Fruit fly (Drosophila melanogaster) whole organism, embryonic: ENCODE results near the gene CG15282.

Experiments used
- ATbp ChIP-seq: fragments of 200-800 bp; sonication (Bioruptor generic); optimal IDR thresholded peaks from 2 replicates; lab custom pipeline; 2017; ENCODE audit warnings: missing biosample characterization, mild to moderate bottlenecking, missing genetic modification characterization, missing genetic modification reagents
- Adf1 ChIP-seq: fragments of 200-800 bp; sonication (Bioruptor generic); IDR thresholded peaks from 2 replicates; pipeline ENCODE4 v1.3.6; 2022; ENCODE audit warnings: missing biosample characterization, missing genetic modification characterization
- Awh ChIP-seq: fragments of 200-800 bp; sonication (Bioruptor generic); IDR thresholded peaks from 2 replicates; pipeline ENCODE4, ENCODE4 v1.3.6; 2022; ENCODE audit warnings: missing biosample characterization, missing genetic modification characterization
- Bdp1 ChIP-seq: fragments of 200-800 bp; sonication (Bioruptor generic); optimal IDR thresholded peaks from 3 replicates; lab custom pipeline; 2016; ENCODE audit warnings: missing biosample characterization, missing genetic modification characterization
- C15 ChIP-seq: fragments of 200-800 bp; sonication (Bioruptor generic); IDR thresholded peaks from 3 replicates; pipeline ENCODE4 v1.3.6; 2022; ENCODE audit warnings: missing biosample characterization, missing genetic modification characterization
- CG10366 ChIP-seq: fragments of 200-800 bp; sonication (Bioruptor generic); IDR thresholded peaks from 2 replicates; pipeline ENCODE4 v1.3.6; 2022; ENCODE audit warnings: missing biosample characterization, missing genetic modification characterization
- CG11398 ChIP-seq: fragments of 200-800 bp; sonication (Bioruptor generic); optimal IDR thresholded peaks from 2 replicates; lab custom pipeline; 2016; ENCODE audit warnings: missing biosample characterization, missing genetic modification characterization
- CG12659 ChIP-seq: fragments of 200-800 bp; sonication (Bioruptor generic); optimal IDR thresholded peaks from 3 replicates; lab custom pipeline; 2017; ENCODE audit warnings: mild to moderate bottlenecking, missing biosample characterization, missing genetic modification reagents, missing genetic modification characterization
- CG13296 ChIP-seq: fragments of 200-800 bp; sonication (Bioruptor generic); optimal IDR thresholded peaks from 3 replicates; lab custom pipeline; 2018; ENCODE audit warnings: missing biosample characterization, mild to moderate bottlenecking, missing genetic modification characterization
- CG16813 ChIP-seq: fragments of 200-800 bp; sonication (Bioruptor generic); IDR thresholded peaks from 3 replicates; pipeline ENCODE4 v1.3.6; 2022; ENCODE audit warnings: missing biosample characterization, missing genetic modification characterization; ENCODE audit not compliant: partially characterized antibody
- CG17186 ChIP-seq: fragments of 200-800 bp; sonication (Bioruptor generic); optimal IDR thresholded peaks from 3 replicates; lab custom pipeline; 2017; ENCODE audit warnings: missing biosample characterization, missing genetic modification reagents, missing genetic modification characterization
- CG18011 ChIP-seq: fragments of 200-800 bp; sonication (Bioruptor generic); optimal IDR thresholded peaks from 2 replicates; lab custom pipeline; 2017; ENCODE audit warnings: missing biosample characterization, missing genetic modification characterization, mild to moderate bottlenecking, moderate library complexity, missing genotype
- CG2875 ChIP-seq: fragments of 200-800 bp; sonication (Bioruptor generic); optimal IDR thresholded peaks from 2 replicates; lab custom pipeline; 2017; ENCODE audit warnings: missing biosample characterization, mild to moderate bottlenecking, missing genetic modification characterization, missing genetic modification reagents
- CG31441 ChIP-seq: fragments of 200-800 bp; sonication (Bioruptor generic); IDR thresholded peaks from 2 replicates; pipeline ENCODE4 v1.3.6; 2022; ENCODE audit warnings: missing biosample characterization, missing genetic modification characterization
- CG32532 ChIP-seq: fragments of 200-800 bp; sonication (Bioruptor generic); IDR thresholded peaks from 2 replicates; pipeline ENCODE4 v1.3.6; 2022; ENCODE audit warnings: missing biosample characterization, missing genetic modification characterization
- CG4404 ChIP-seq: fragments of 200-800 bp; sonication (Bioruptor generic); IDR thresholded peaks from 2 replicates; pipeline ENCODE4 v1.3.6; 2022; ENCODE audit warnings: missing biosample characterization, missing genetic modification characterization
- CG7271 ChIP-seq: fragments of 200-800 bp; sonication (Bioruptor generic); optimal IDR thresholded peaks from 2 replicates; lab custom pipeline; 2018; ENCODE audit warnings: missing biosample characterization, mild to moderate bottlenecking, missing genetic modification characterization, moderate library complexity
- CG8359 ChIP-seq: fragments of 200-800 bp; sonication (Bioruptor generic); optimal IDR thresholded peaks from 2 replicates; lab custom pipeline; 2017; ENCODE audit warnings: missing biosample characterization, mild to moderate bottlenecking, missing genetic modification characterization, borderline replicate concordance
- CG8388 ChIP-seq: fragments of 200-800 bp; sonication (Bioruptor generic); optimal IDR thresholded peaks from 2 replicates; lab custom pipeline; 2019; ENCODE audit warnings: missing biosample characterization, mild to moderate bottlenecking, missing genetic modification characterization, moderate library complexity
- CTCF ChIP-seq: fragments of 200-800 bp; sonication (Bioruptor generic); optimal IDR thresholded peaks from 2 replicates; lab custom pipeline; 2017; ENCODE audit warnings: missing biosample characterization, mild to moderate bottlenecking, missing genetic modification characterization, moderate library complexity
- Camta ChIP-seq: fragments of 200-800 bp; sonication (Bioruptor generic); optimal IDR thresholded peaks from 2 replicates; lab custom pipeline; 2016; ENCODE audit warnings: missing biosample characterization, missing genetic modification characterization
- CoRest ChIP-seq: fragments of 200-800 bp; sonication (Bioruptor generic); optimal IDR thresholded peaks from 3 replicates; lab custom pipeline; 2018; ENCODE audit warnings: missing biosample characterization, mild to moderate bottlenecking, missing genetic modification characterization, moderate library complexity
- Drgx ChIP-seq: fragments of 200-800 bp; sonication (Bioruptor generic); IDR thresholded peaks from 2 replicates; pipeline ENCODE4 v1.3.6; 2022; ENCODE audit warnings: missing biosample characterization, missing genetic modification characterization
- Hr39 ChIP-seq: fragments of >200 bp; optimal IDR thresholded peaks from 2 replicates; lab custom pipeline; 2017
- Jarid2 ChIP-seq: fragments of 200-800 bp; sonication (Bioruptor generic); optimal IDR thresholded peaks from 3 replicates; lab custom pipeline; 2017; ENCODE audit warnings: mild to moderate bottlenecking, missing biosample characterization, missing genetic modification reagents, missing genetic modification characterization
- Lhr ChIP-seq: fragments of 200-800 bp; sonication (Bioruptor generic); optimal IDR thresholded peaks from 3 replicates; lab custom pipeline; 2017; ENCODE audit warnings: mild to moderate bottlenecking, missing biosample characterization, missing genetic modification reagents, missing genetic modification characterization
- Lim3 ChIP-seq: fragments of 200-800 bp; sonication (Bioruptor generic); IDR thresholded peaks from 2 replicates; pipeline ENCODE4 v1.3.6; 2022; ENCODE audit warnings: missing biosample characterization, missing genetic modification characterization
- NC2β ChIP-seq: fragments of 200-800 bp; sonication (Bioruptor generic); optimal IDR thresholded peaks from 2 replicates; lab custom pipeline; 2016; ENCODE audit warnings: missing biosample characterization, missing genetic modification characterization
- Sox100B ChIP-seq: fragments of 200-800 bp; sonication (Bioruptor generic); optimal IDR thresholded peaks from 3 replicates; lab custom pipeline; 2018; ENCODE audit warnings: missing biosample characterization, mild to moderate bottlenecking, missing genetic modification characterization
- Sry-β ChIP-seq: fragments of 200-800 bp; sonication (Bioruptor generic); optimal IDR thresholded peaks from 2 replicates; lab custom pipeline; 2018; ENCODE audit warnings: missing biosample characterization, mild to moderate bottlenecking, missing genetic modification characterization, moderate library complexity
- TFAM ChIP-seq: fragments of 200-800 bp; sonication (Bioruptor generic); optimal IDR thresholded peaks from 2 replicates; lab custom pipeline; 2017; ENCODE audit warnings: missing biosample characterization, missing genetic modification characterization, inconsistent platforms
- Trl ChIP-seq, 3 experiments: fragments of >200 bp in 2 of 3; fragments of 200-800 bp in 1 of 3; sonication (Bioruptor generic) in 1 of 3; optimal IDR thresholded peaks; 2 replicates in 1 of 3; 3 replicates in 2 of 3; lab custom pipeline; 2016 to 2017; ENCODE audit warnings: missing biosample characterization in 1 of 3, missing genetic modification characterization in 1 of 3
- Usf ChIP-seq: fragments of 200-800 bp; sonication (Bioruptor generic); optimal IDR thresholded peaks from 2 replicates; lab custom pipeline; 2017; ENCODE audit warnings: missing genotype, missing biosample characterization, missing genetic modification characterization
- ac ChIP-seq: fragments of 200-800 bp; sonication (Bioruptor generic); optimal IDR thresholded peaks from 3 replicates; lab custom pipeline; 2017; ENCODE audit warnings: missing biosample characterization, mild to moderate bottlenecking, missing genetic modification characterization
- al ChIP-seq: fragments of 200-800 bp; sonication (Bioruptor generic); IDR thresholded peaks from 2 replicates; pipeline ENCODE4 v1.3.6; 2022; ENCODE audit warnings: missing biosample characterization, missing genetic modification characterization
- ase ChIP-seq: fragments of 200-800 bp; sonication (Bioruptor generic); IDR thresholded peaks from 3 replicates; pipeline ENCODE4 v1.3.6; 2022; ENCODE audit warnings: missing biosample characterization, missing genetic modification characterization
- br ChIP-seq: fragments of >200 bp; optimal IDR thresholded peaks from 2 replicates; lab custom pipeline; 2017
- cg ChIP-seq: fragments of 200-800 bp; sonication (Bioruptor generic); optimal IDR thresholded peaks from 3 replicates; lab custom pipeline; 2019; ENCODE audit warnings: missing biosample characterization, mild to moderate bottlenecking, missing genetic modification characterization, moderate library complexity
- corto ChIP-seq: fragments of 200-800 bp; sonication (Bioruptor generic); optimal IDR thresholded peaks from 2 replicates; lab custom pipeline; 2016; ENCODE audit warnings: missing biosample characterization, mild to moderate bottlenecking, missing genetic modification characterization, moderate library complexity
- cwo ChIP-seq: fragments of 200-800 bp; sonication (Bioruptor generic); optimal IDR thresholded peaks from 3 replicates; lab custom pipeline; 2017; ENCODE audit warnings: missing biosample characterization, missing genetic modification characterization, mild to moderate bottlenecking, moderate library complexity, missing genetic modification reagents
- dan ChIP-seq: fragments of 200-800 bp; sonication (Bioruptor generic); IDR thresholded peaks from 2 replicates; pipeline ENCODE4 v1.3.6; 2022; ENCODE audit warnings: missing biosample characterization, missing genetic modification characterization
- ems ChIP-seq: fragments of 200-800 bp; sonication (Bioruptor generic); optimal IDR thresholded peaks from 3 replicates; lab custom pipeline; 2016; ENCODE audit warnings: missing biosample characterization, missing genetic modification characterization
- exex ChIP-seq: fragments of 200-800 bp; sonication (Bioruptor generic); optimal IDR thresholded peaks from 4 replicates; lab custom pipeline; 2018; ENCODE audit warnings: missing biosample characterization, mild to moderate bottlenecking, missing genetic modification characterization, moderate library complexity
- gsb ChIP-seq: fragments of 200-800 bp; sonication (Bioruptor generic); IDR thresholded peaks from 2 replicates; pipeline ENCODE4 v1.3.6; 2022; ENCODE audit warnings: missing biosample characterization, missing genetic modification characterization
- jumu ChIP-seq: fragments of 200-800 bp; sonication (Bioruptor generic); optimal IDR thresholded peaks from 3 replicates; lab custom pipeline; 2016; ENCODE audit warnings: missing biosample characterization, missing genetic modification characterization
- lov ChIP-seq, 2 experiments: fragments of 200-800 bp in 1 of 2; fragments of >200 bp in 1 of 2; sonication (Bioruptor generic) in 1 of 2; IDR thresholded peaks in 1 of 2; optimal IDR thresholded peaks in 1 of 2; 2 replicates in 1 of 2; 3 replicates in 1 of 2; pipeline versions ENCODE4 v1.3.6 to Lab custom; 2017 to 2022; ENCODE audit warnings: missing biosample characterization in 1 of 2, missing genetic modification characterization in 1 of 2
- luna ChIP-seq: fragments of 200-800 bp; sonication (Bioruptor generic); optimal IDR thresholded peaks from 2 replicates; lab custom pipeline; 2016; ENCODE audit warnings: missing biosample characterization, missing genetic modification characterization
- sqz ChIP-seq: fragments of 200-800 bp; sonication (Bioruptor generic); optimal IDR thresholded peaks from 3 replicates; lab custom pipeline; 2018; ENCODE audit warnings: missing biosample characterization, mild to moderate bottlenecking, missing genetic modification characterization
- sr ChIP-seq: fragments of 200-800 bp; sonication (Bioruptor generic); IDR thresholded peaks from 3 replicates; pipeline ENCODE4 v1.3.6; 2022; ENCODE audit warnings: missing biosample characterization, missing genetic modification characterization
- zfh2 ChIP-seq: fragments of 200-800 bp; sonication (Bioruptor generic); optimal IDR thresholded peaks from 2 replicates; lab custom pipeline; 2016; ENCODE audit warnings: missing biosample characterization, missing genetic modification characterization

The CG15282 gene

DNA sequence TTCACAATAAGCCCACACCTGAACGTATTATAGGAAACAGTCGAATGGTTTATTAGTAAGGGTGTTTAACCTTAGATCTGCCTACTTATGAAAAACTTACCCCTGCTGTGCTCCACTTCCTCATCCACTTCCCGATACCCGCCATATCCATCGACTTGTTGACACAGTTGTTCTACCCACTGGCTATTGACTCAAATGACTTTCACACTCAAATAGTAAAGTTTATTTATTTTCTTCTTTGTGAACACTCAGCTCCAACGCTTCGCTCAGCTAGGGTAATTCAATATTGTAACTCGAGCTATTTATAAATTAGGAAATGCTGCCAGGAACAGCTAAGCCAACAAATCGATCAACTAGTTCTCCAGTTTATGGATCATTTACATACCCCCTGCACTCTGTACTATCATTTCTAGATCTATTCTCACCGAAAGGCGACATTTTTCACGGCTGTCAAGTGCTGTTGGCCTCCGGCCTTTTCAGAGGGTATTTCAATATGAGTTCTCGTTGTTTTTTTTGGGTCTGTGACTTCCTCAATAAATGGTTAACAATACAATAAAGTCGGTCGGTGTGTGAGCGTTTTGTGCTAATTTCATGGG, 26.5 kb upstream of the CG15282 start (continued):
- TF ChIP-seq jumu (GFP tag; lab: Kevin White, UChicago): peak; percentile 77
- peak; percentile 63 for TF ChIP-seq gsb
- peak; percentile 61; the same call in 1 of the 2 replicates for TF ChIP-seq CG32532 (GFP tag; lab: Robert Waterston, UW)
- peak; percentile 71 for TF ChIP-seq Adf1 (GFP tag; lab: Robert Waterston, UW)
- TF ChIP-seq CG8359 (GFP tag; lab: Kevin White, UChicago): peak; percentile 68
- no peak for TF ChIP-seq CG8388
- peak; percentile 71 for TF ChIP-seq Sry-β (GFP tag; lab: Kevin White, UChicago)
- peak; percentile 77 for TF ChIP-seq CG31441 (GFP tag; lab: Robert Waterston, UW)
- peak; percentile 42; the same call in 1 of the 2 replicates for TF ChIP-seq CG10366 (GFP tag; lab: Robert Waterston, UW)
- peak; percentile 95 for TF ChIP-seq CG2875 (GFP tag; lab: Kevin White, UChicago)
- peak; percentile 57 for TF ChIP-seq corto (GFP tag; lab: Kevin White, UChicago)
- no peak for TF ChIP-seq lov (optimal IDR thresholded peaks at IDR 0.05; lab: Kevin White, UChicago)
- no peak for TF ChIP-seq lov (GFP tag; IDR thresholded peaks at IDR 0.05; lab: Robert Waterston, UW)
- no peak for TF ChIP-seq Hr39 (lab: Kevin White, UChicago)
- TF ChIP-seq CG11398: peak; percentile 96
- TF ChIP-seq zfh2: peak; percentile 81
- no peak for TF ChIP-seq dan
- TF ChIP-seq C15 (GFP tag; lab: Robert Waterston, UW): peak; percentile 40; the same call in 1 of the 3 replicates
- TF ChIP-seq CG7271 (tag; lab: Kevin White, UChicago): peak; percentile 55
- TF ChIP-seq CTCF (GFP tag; lab: Kevin White, UChicago): peak; percentile 42
- TF ChIP-seq Trl (optimal IDR thresholded peaks at IDR 0.05; lab: Kevin White, UChicago): no peak
- peak; percentile 96 for TF ChIP-seq Trl (GFP tag; optimal IDR thresholded peaks at IDR 0.05; lab: Kevin White, UChicago)
- TF ChIP-seq ems (GFP tag; lab: Kevin White, UChicago): peak; percentile 79
- TF ChIP-seq Drgx (GFP tag; lab: Robert Waterston, UW): no peak
- TF ChIP-seq ATbp (GFP tag; lab: Kevin White, UChicago): peak; percentile 98
- no peak for TF ChIP-seq cg
- peak; percentile 89 for TF ChIP-seq CG12659 (GFP tag; lab: Kevin White, UChicago)
- TF ChIP-seq luna (GFP tag; lab: Kevin White, UChicago): peak; percentile 88
- peak; percentile 52 for TF ChIP-seq ac
- TF ChIP-seq Usf (GFP tag; lab: Kevin White, UChicago): no peak
- peak; percentile 87 for TF ChIP-seq cwo (GFP tag; lab: Kevin White, UChicago)
- no peak for TF ChIP-seq al (GFP tag; lab: Robert Waterston, UW)
- TF ChIP-seq Camta (GFP tag; lab: Kevin White, UChicago): peak; percentile 89
- 0 out of 3 replicates have a peak, but pooled peaks have one; percentile 30 for TF ChIP-seq ase
- no peak for TF ChIP-seq CG4404 (GFP tag; lab: Robert Waterston, UW)
- TF ChIP-seq NC2β (GFP tag; lab: Kevin White, UChicago): peak; percentile 85
- TF ChIP-seq CG16813 (GFP tag; lab: Robert Waterston, UW): no peak
- TF ChIP-seq TFAM (GFP tag; lab: Kevin White, UChicago): peak; percentile 60
- no peak for TF ChIP-seq Lim3 (GFP tag; lab: Robert Waterston, UW)
- TF ChIP-seq Awh (GFP tag; lab: Robert Waterston, UW): peak; percentile 95
- TF ChIP-seq CG17186 (GFP tag; lab: Kevin White, UChicago): peak; percentile 67
- TF ChIP-seq Jarid2: peak; percentile 76
- peak; percentile 85 for TF ChIP-seq CG13296
- TF ChIP-seq CG18011: peak; percentile 67
- TF ChIP-seq sqz (GFP tag; lab: Kevin White, UChicago): peak; percentile 80
- TF ChIP-seq Bdp1: peak; percentile 85
- TF ChIP-seq sr (GFP tag; lab: Robert Waterston, UW): peak; percentile 70; the same call in 2 of the 3 replicates
- TF ChIP-seq Sox100B (GFP tag; lab: Kevin White, UChicago): peak; percentile 90
- TF ChIP-seq exex (tag; lab: Kevin White, UChicago): peak; percentile 58
- TF ChIP-seq br (lab: Kevin White, UChicago): no peak
- TF ChIP-seq CoRest: peak; percentile 72
- peak; percentile 81 for TF ChIP-seq Lhr (GFP tag; lab: Kevin White, UChicago)
